Worm (Caenorhabditis elegans): Measurements from ENCODE around the gene grl-24.

Gene grl-24

DNA sequence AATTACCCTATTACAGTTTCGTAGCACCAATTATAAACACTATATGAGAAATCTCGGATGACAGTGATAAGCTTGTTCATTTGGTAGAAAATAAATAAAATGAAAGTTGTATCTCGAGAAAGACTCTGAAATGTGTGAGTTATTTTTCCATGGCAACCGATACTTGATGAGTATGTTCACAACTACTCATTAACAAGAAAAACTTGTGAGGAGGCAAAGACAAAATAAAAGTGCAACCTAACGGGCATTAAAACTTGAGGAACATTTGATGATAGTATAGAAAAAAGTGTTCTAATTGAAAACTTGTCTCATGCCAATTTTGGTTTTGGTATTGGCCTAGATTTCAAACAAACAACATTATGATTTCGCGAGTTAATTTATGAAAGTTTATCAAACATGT is 39.1 kb downstream of the grl-24 start, which contains the start of gene gcy-27 (continued):
- TF ChIP-seq Y95B8A.8 (GFP tag; IDR thresholded peaks at IDR 0.05) (no peak), egl-18 (GFP tag; IDR thresholded peaks at IDR 0.05) (no peak), mcd-1 (GFP tag; IDR thresholded peaks at IDR 0.05) (no peak), die-1 (tag; optimal IDR thresholded peaks at IDR 0.05) (no peak)

- TF ChIP-seq somi-1 (GFP tag; optimal IDR thresholded peaks at IDR 0.05) (no peak), egl-18 (GFP tag; IDR thresholded peaks at IDR 0.05) (no peak), ets-4 (GFP tag; optimal IDR thresholded peaks at IDR 0.05) (no peak), rcor-1 (GFP tag; IDR thresholded peaks at IDR 0.05) (no peak), F23B12.7 (tag; optimal IDR thresholded peaks at IDR 0.05; ENCODE audit: insufficient read depth) (no peak), bed-2 (GFP tag; IDR thresholded peaks at IDR 0.05) (no peak), D2030.7 (GFP tag; IDR thresholded peaks at IDR 0.05) (no peak), Y53F4B.3 (GFP tag; IDR thresholded peaks at IDR 0.05) (no peak), aptf-2 (GFP tag; conservative IDR thresholded peaks at IDR 0.05) (no peak), sptf-2 (GFP tag; optimal IDR thresholded peaks at IDR 0.05) (no peak), F57A8.1 (GFP tag; optimal IDR thresholded peaks at IDR 0.05) (no peak), mxl-1 (tag; optimal IDR thresholded peaks at IDR 0.05) (no peak), lin-35 (GFP tag; optimal IDR thresholded peaks at IDR 0.05) (no peak)
These were observed 40.4 kb downstream of the grl-24 start for ce11 chrIV:17435228-17435627.

DNA sequence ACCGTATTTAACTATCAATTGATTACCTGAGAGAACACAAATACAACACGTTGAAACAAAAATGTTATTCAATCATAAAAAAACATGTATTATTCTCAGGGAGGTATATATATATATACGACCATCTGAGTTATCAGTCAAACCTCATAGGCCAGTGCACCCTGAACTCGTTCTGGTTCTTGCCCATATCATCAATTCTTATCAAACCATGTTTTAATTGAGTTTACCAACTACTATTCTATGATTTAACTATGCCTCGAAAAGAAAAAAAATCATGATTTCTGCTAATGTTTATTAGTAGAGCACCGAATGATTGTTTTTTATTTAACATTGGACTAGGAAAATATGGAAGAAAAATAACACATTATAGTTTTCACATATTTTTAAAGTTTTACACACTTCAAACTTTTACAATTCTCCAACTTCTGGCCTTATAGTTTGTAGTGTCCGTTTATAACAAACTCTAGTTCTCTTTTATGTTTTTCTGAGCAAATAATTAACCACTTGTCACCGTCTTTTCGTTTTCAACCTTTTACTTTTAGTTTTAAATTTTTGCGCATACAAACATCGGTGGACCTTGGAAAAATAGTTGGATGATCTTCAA is 43.3 kb downstream of the grl-24 start:
- TF ChIP-seq rec-8 (tag; optimal IDR thresholded peaks at IDR 0.05), result no peak
- no peak for TF ChIP-seq mxl-1 (tag; optimal IDR thresholded peaks at IDR 0.05)
- peak; percentile 56 for TF ChIP-seq nhr-80 (tag; optimal IDR thresholded peaks at IDR 0.05)
- no peak for TF ChIP-seq let-526 (GFP tag; IDR thresholded peaks at IDR 0.05)
- TF ChIP-seq T07F8.4 (tag; optimal IDR thresholded peaks at IDR 0.05), result no peak

DNA sequence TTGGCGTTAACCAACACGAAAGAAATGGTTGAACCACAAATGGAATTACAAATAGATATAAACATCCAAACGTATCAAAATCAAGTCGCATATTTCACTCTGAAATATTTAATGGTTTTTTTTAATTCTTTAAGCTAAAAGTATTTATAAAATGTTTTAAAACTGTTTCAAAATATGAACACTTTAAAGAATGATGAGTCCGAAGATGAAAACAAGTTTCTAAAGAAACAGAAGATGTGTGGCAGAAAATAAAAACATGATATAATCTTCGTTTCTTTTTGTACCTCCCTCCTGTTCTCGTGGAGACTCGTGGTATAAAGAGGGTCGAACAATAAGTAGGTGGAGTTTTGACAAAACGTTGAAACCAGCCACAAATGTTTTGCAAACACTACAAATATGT is 44.4 kb downstream of the grl-24 start, which contains the start of gene lact-6:
lact-6 (minus strand) TSS at position 101 of the 400 bp plus-strand sequence.
- TF ChIP-seq ets-4 (GFP tag; optimal IDR thresholded peaks at IDR 0.05) (no peak), F52B5.7 (tag; optimal IDR thresholded peaks at IDR 0.05) (no peak), attf-6 (GFP tag; IDR thresholded peaks at IDR 0.05) (no peak), snpc-3.4 (tag; optimal IDR thresholded peaks at IDR 0.05) (no peak), F22D6.2 (tag; optimal IDR thresholded peaks at IDR 0.05) (no peak), ceh-40 (GFP tag; IDR thresholded peaks at IDR 0.05) (no peak), pbrm-1 (GFP tag; IDR thresholded peaks at IDR 0.05) (no peak), Y53F4B.3 (GFP tag; IDR thresholded peaks at IDR 0.05) (no peak), F10E7.11 (tag; optimal IDR thresholded peaks at IDR 0.05) (no peak), die-1 (tag; optimal IDR thresholded peaks at IDR 0.05) (no peak), nhr-179 (tag; optimal IDR thresholded peaks at IDR 0.05) (no peak), D2030.7 (GFP tag; IDR thresholded peaks at IDR 0.05) (no peak), egrh-3 (GFP tag; IDR thresholded peaks at IDR 0.05) (no peak), ztf-26 (tag; optimal IDR thresholded peaks at IDR 0.05) (no peak), atf-7 (tag; optimal IDR thresholded peaks at IDR 0.05) (no peak), F39B2.1 (GFP tag; IDR thresholded peaks at IDR 0.05) (no peak), dox-1 (GFP tag; IDR thresholded peaks at IDR 0.05) (no peak)
